Worm (Caenorhabditis elegans) whole organism, L1 larva: ENCODE data around the gene srt-15.

Experiments
- Y116A8C.19 ChIP-seq: sonication (generic microtip); optimal IDR thresholded peaks from 2 replicates; lab custom pipeline; 2016; ENCODE audit warnings: missing compliant biosample characterization, missing genetic modification characterization, borderline replicate concordance
- ces-1 ChIP-seq: fragments of 150-350 bp; optimal IDR thresholded peaks from 2 replicates; lab custom pipeline; 2014; ENCODE audit warnings: missing biosample characterization, missing genetic modification reagents, missing genetic modification characterization
- fkh-4 ChIP-seq: sonication (generic microtip); optimal IDR thresholded peaks from 2 replicates; lab custom pipeline; 2016; ENCODE audit warnings: missing compliant biosample characterization, missing genetic modification characterization, borderline replicate concordance
- fos-1 ChIP-seq: fragments of 150-350 bp; optimal IDR thresholded peaks from 2 replicates; lab custom pipeline; 2014; ENCODE audit warnings: missing biosample characterization, missing genetic modification characterization
- lin-39 ChIP-seq: fragments of 150-350 bp; optimal IDR thresholded peaks from 2 replicates; lab custom pipeline; 2014; ENCODE audit warnings: missing biosample characterization, missing genetic modification reagents, missing genetic modification characterization
- mep-1 ChIP-seq: fragments of 150-350 bp; optimal IDR thresholded peaks from 2 replicates; lab custom pipeline; 2014; ENCODE audit warnings: missing biosample characterization, missing genetic modification characterization
- nhr-237 ChIP-seq: fragments of 150-350 bp; optimal IDR thresholded peaks from 2 replicates; lab custom pipeline; 2014; ENCODE audit warnings: missing biosample characterization, missing genetic modification characterization
- unc-62 ChIP-seq: fragments of 150-350 bp; optimal IDR thresholded peaks from 2 replicates; lab custom pipeline; 2014; ENCODE audit warnings: missing biosample characterization, missing genetic modification reagents, missing genetic modification characterization

ce11 chrV:3039282-3039681 lies 22.7 kb downstream of the srt-15 start, which contains the start of gene chpf-2:
- TF ChIP-seq mep-1 (tag; lab: Kevin White, UChicago) (no peak), nhr-237 (tag; lab: Kevin White, UChicago) (no peak), ces-1 (GFP tag; lab: Kevin White, UChicago) (no peak), Y116A8C.19 (no peak), lin-39 (no peak), unc-62 (no peak), fos-1 (tag; lab: Kevin White, UChicago) (no peak), fkh-4 (tag; lab: Kevin White, UChicago) (no peak)
